Worm (Caenorhabditis elegans) whole organism, late embryonic: ENCODE results near the gene Y82E9BL.12.

Source experiments
- F13H6.1 ChIP-seq: sonication (generic microtip); optimal IDR thresholded peaks from 2 replicates; lab custom pipeline; 2016; ENCODE audit warnings: missing genetic modification characterization, missing compliant biosample characterization
- K09A11.1 ChIP-seq: sonication (generic microtip); optimal IDR thresholded peaks from 2 replicates; lab custom pipeline; 2017; ENCODE audit warnings: antibody characterized with exemption, mild to moderate bottlenecking, missing genetic modification characterization, missing compliant biosample characterization; ENCODE audit not compliant: insufficient read depth
- T23F11.4 ChIP-seq: fragments of 200-800 bp; sonication (Bioruptor generic); optimal IDR thresholded peaks from 2 replicates; lab custom pipeline; 2018; ENCODE audit warnings: mild to moderate bottlenecking, missing genetic modification characterization, missing compliant biosample characterization
- ahr-1 ChIP-seq: sonication (generic microtip); optimal IDR thresholded peaks from 2 replicates; lab custom pipeline; 2016; ENCODE audit warnings: missing genetic modification characterization, missing compliant biosample characterization
- ama-1 ChIP-seq: fragments of 150-350 bp; optimal IDR thresholded peaks from 2 replicates; lab custom pipeline; 2014
- dve-1 ChIP-seq: sonication (generic microtip); optimal IDR thresholded peaks from 2 replicates; lab custom pipeline; 2017; ENCODE audit warnings: antibody characterized with exemption, mild to moderate bottlenecking, missing genetic modification characterization, missing compliant biosample characterization
- hlh-15 ChIP-seq: sonication (generic microtip); optimal IDR thresholded peaks from 2 replicates; lab custom pipeline; 2016; ENCODE audit warnings: missing genetic modification characterization, missing compliant biosample characterization
- lin-11 ChIP-seq: fragments of 200-800 bp; sonication (Bioruptor generic); optimal IDR thresholded peaks from 2 replicates; lab custom pipeline; 2018; ENCODE audit warnings: mild to moderate bottlenecking, missing genetic modification characterization, missing compliant biosample characterization
- pha-2 ChIP-seq: sonication (generic microtip); optimal IDR thresholded peaks from 2 replicates; lab custom pipeline; 2017; ENCODE audit warnings: mild to moderate bottlenecking, missing genetic modification characterization, missing compliant biosample characterization
- pha-4 ChIP-seq: fragments of 150-350 bp; optimal IDR thresholded peaks from 2 replicates; lab custom pipeline; 2018; ENCODE audit warnings: missing biosample characterization, missing genetic modification reagents, missing genetic modification characterization
- pqm-1 ChIP-seq: sonication (generic microtip); optimal IDR thresholded peaks from 2 replicates; lab custom pipeline; 2016; ENCODE audit warnings: missing genetic modification characterization, missing compliant biosample characterization
- tbx-2 ChIP-seq: sonication (generic microtip); optimal IDR thresholded peaks from 2 replicates; lab custom pipeline; 2016; ENCODE audit warnings: missing genetic modification characterization, missing compliant biosample characterization
- unc-3 ChIP-seq, 2 experiments: fragments of 200-800 bp in 1 of 2; sonication (Bioruptor generic) in 1 of 2; sonication (generic microtip) in 1 of 2; conservative IDR thresholded peaks in 1 of 2; optimal IDR thresholded peaks in 1 of 2; 2 replicates each; pipeline versions ENCODE4 v1.3.6 to Lab custom; 2016 to 2022; ENCODE audit warnings: missing compliant biosample characterization in 2 of 2, missing genetic modification characterization in 2 of 2, missing genetic modification reagents in 1 of 2

DNA sequence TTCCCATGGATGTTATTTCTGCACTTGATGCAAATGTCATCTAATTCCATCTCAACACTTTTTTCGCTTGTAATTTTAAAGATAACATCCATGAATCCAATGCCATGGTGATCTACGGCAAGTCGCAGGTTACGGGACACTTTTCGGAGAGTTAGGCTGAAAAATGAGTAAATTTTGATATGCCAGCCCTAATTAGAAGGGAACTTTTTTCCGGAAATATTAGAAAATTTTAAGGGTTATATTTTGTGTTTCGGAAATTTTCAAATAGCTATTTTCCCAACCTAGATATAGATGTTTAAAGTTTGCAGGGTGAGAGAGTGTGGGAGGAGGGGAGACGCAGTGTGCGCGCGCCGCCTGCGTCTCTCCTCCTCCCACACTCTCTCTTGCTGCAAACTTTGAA, 1.7 kb upstream of the Y82E9BL.12 start:
- TF ChIP-seq unc-3 (GFP tag; conservative IDR thresholded peaks at IDR 0.05; lab: Robert Waterston, UW) (no peak), unc-3 (tag; optimal IDR thresholded peaks at IDR 0.05; lab: Kevin White, UChicago) (no peak), F13H6.1 (tag; lab: Kevin White, UChicago) (no peak), ama-1 (lab: Kevin White, UChicago) (no peak), pha-2 (tag; lab: Kevin White, UChicago) (no peak), pha-4 (tag; lab: Kevin White, UChicago) (no peak), lin-11 (no peak), T23F11.4 (no peak), ahr-1 (no peak), dve-1 (no peak), hlh-15 (no peak), pqm-1 (tag; lab: Kevin White, UChicago) (no peak), tbx-2 (tag; lab: Kevin White, UChicago) (no peak), K09A11.1 (no peak)
